Worm (Caenorhabditis elegans) whole organism, L1 larva: ENCODE results near the gene T24C4.3.

ENCODE experiments used
- fos-1 ChIP-seq: fragments of 150-350 bp; optimal IDR thresholded peaks from 2 replicates; lab custom pipeline; 2014; ENCODE audit warnings: missing biosample characterization, missing genetic modification characterization
- lsy-2 ChIP-seq, 2 experiments: fragments of 150-350 bp; optimal IDR thresholded peaks; 2 replicates each; lab custom pipeline; 2014; ENCODE audit warnings: missing biosample characterization in 2 of 2, missing genetic modification characterization in 2 of 2
- mdl-1 ChIP-seq, 2 experiments: fragments of 150-350 bp; optimal IDR thresholded peaks; 2 replicates each; lab custom pipeline; 2014 to 2017; ENCODE audit warnings: missing biosample characterization in 2 of 2, missing genetic modification characterization in 2 of 2, inconsistent platforms in 1 of 2
- skn-1 ChIP-seq: fragments of 150-350 bp; optimal IDR thresholded peaks from 2 replicates; lab custom pipeline; 2014; ENCODE audit warnings: missing biosample characterization, missing genetic modification characterization
- snpc-4 ChIP-seq: fragments of 150-350 bp; optimal IDR thresholded peaks from 2 replicates; lab custom pipeline; 2014; ENCODE audit warnings: missing biosample characterization, missing genetic modification characterization
- swsn-7 ChIP-seq: sonication (generic microtip); optimal IDR thresholded peaks from 2 replicates; lab custom pipeline; 2016; ENCODE audit warnings: missing genetic modification characterization, missing compliant biosample characterization
- unc-130 ChIP-seq: fragments of 150-350 bp; optimal IDR thresholded peaks from 2 replicates; lab custom pipeline; 2017; ENCODE audit warnings: missing biosample characterization, missing genetic modification characterization, inconsistent platforms
- zag-1 ChIP-seq: fragments of 150-350 bp; optimal IDR thresholded peaks from 2 replicates; lab custom pipeline; 2014; ENCODE audit warnings: missing biosample characterization, missing genetic modification characterization

- no peak for TF ChIP-seq zag-1 (tag; lab: Kevin White, UChicago)
- no peak for TF ChIP-seq snpc-4 (tag; lab: Kevin White, UChicago)
- TF ChIP-seq fos-1 = no peak
- no peak for TF ChIP-seq skn-1 (tag; lab: Kevin White, UChicago)
- TF ChIP-seq unc-130 (tag; lab: Kevin White, UChicago) = no peak
- TF ChIP-seq lsy-2 (tag; optimal IDR thresholded peaks at IDR 0.05; lab: Kevin White, UChicago) = no peak
- TF ChIP-seq swsn-7 (tag; lab: Kevin White, UChicago) = no peak
- no peak for TF ChIP-seq mdl-1 (tag; optimal IDR thresholded peaks at IDR 0.05; lab: Kevin White, UChicago)
These were observed 24.6 kb upstream of the T24C4.3 start for ce11 chrIII:896904-897303.
